Worm (Caenorhabditis elegans) whole organism, L2 larva: ENCODE data around the gene C33H5.13.

ENCODE experiments used
- ceh-16 ChIP-seq: fragments of 150-350 bp; optimal IDR thresholded peaks from 2 replicates; lab custom pipeline; 2014; ENCODE audit warnings: missing biosample characterization, missing genetic modification characterization
- mdl-1 ChIP-seq, 2 experiments: fragments of 150-350 bp in 1 of 2; sonication (generic microtip) in 1 of 2; optimal IDR thresholded peaks; 2 replicates each; lab custom pipeline; 2017; ENCODE audit warnings: missing biosample characterization in 2 of 2, missing genetic modification characterization in 2 of 2
- snpc-4 ChIP-seq: fragments of 150-350 bp; optimal IDR thresholded peaks from 2 replicates; lab custom pipeline; 2014; ENCODE audit warnings: missing biosample characterization, missing genetic modification characterization

- TF ChIP-seq ceh-16 (tag; lab: Kevin White, UChicago): no peak
- no peak for TF ChIP-seq mdl-1 (tag; optimal IDR thresholded peaks at IDR 0.05; lab: Kevin White, UChicago)
- TF ChIP-seq snpc-4 (tag; lab: Kevin White, UChicago): no peak
Measured at ce11 chrIV:7841218-7841617, 49.2 kb upstream of the C33H5.13 start.
